Fruit fly (Drosophila melanogaster): ENCODE results near the gene CG13599.

The CG13599 gene

dm6 chr3R:23920874-23921539 lies 10.4 kb upstream of the CG13599 start (continued):
- no peak for TF ChIP-seq fd102C (GFP tag; optimal IDR thresholded peaks at IDR 0.05)
- no peak for TF ChIP-seq vfl (GFP tag; optimal IDR thresholded peaks at IDR 0.05)
- peak; percentile 17 for TF ChIP-seq CG18011 (GFP tag; optimal IDR thresholded peaks at IDR 0.05)
- TF ChIP-seq Side (GFP tag; optimal IDR thresholded peaks at IDR 0.05), result peak; percentile 35
- TF ChIP-seq mam (GFP tag; optimal IDR thresholded peaks at IDR 0.05), result peak; percentile 40
- TF ChIP-seq CG11695 (GFP tag; IDR thresholded peaks at IDR 0.05), result peak; percentile 65
- TF ChIP-seq repo (GFP tag; optimal IDR thresholded peaks at IDR 0.05), result no peak
- TF ChIP-seq CG31224 (GFP tag; IDR thresholded peaks at IDR 0.05), result peak; percentile 78
- TF ChIP-seq CG16779 (GFP tag; IDR thresholded peaks at IDR 0.05), result peak; percentile 75
- peak; percentile 40; the same call in 1 of the 3 replicates for TF ChIP-seq CG14050 (GFP tag; IDR thresholded peaks at IDR 0.05)
- no peak for TF ChIP-seq CG15479 (GFP tag; optimal IDR thresholded peaks at IDR 0.05)
- no peak for TF ChIP-seq Deaf1 (tag; optimal IDR thresholded peaks at IDR 0.05)
- no peak for TF ChIP-seq H15 (GFP tag; IDR thresholded peaks at IDR 0.05)
- TF ChIP-seq gro (GFP tag; optimal IDR thresholded peaks at IDR 0.05), result peak; percentile 64
- no peak for TF ChIP-seq CG2202 (tag; optimal IDR thresholded peaks at IDR 0.05)
- TF ChIP-seq Ada2b (GFP tag; IDR thresholded peaks at IDR 0.05), result 0 out of 2 replicates have a peak, but pooled peaks have one; percentile 13
- peak; percentile 48; the same call in 1 of the 3 replicates for TF ChIP-seq Aef1 (GFP tag; IDR thresholded peaks at IDR 0.05)
- no peak for TF ChIP-seq Bdp1 (GFP tag; optimal IDR thresholded peaks at IDR 0.05)
- peak; percentile 14 for TF ChIP-seq CG18619 (GFP tag; optimal IDR thresholded peaks at IDR 0.05)
- no peak for TF ChIP-seq CG30020 (tag; optimal IDR thresholded peaks at IDR 0.05)
- no peak for TF ChIP-seq Oli (tag; optimal IDR thresholded peaks at IDR 0.05)
- TF ChIP-seq gcm2 (GFP tag; optimal IDR thresholded peaks at IDR 0.05), result no peak
- peak; percentile 61 for TF ChIP-seq CG15514 (GFP tag; optimal IDR thresholded peaks at IDR 0.05)
- TF ChIP-seq Opbp (GFP tag; IDR thresholded peaks at IDR 0.05; ENCODE audit: partially characterized antibody), result no peak
- peak; percentile 24 for TF ChIP-seq CG9727 (GFP tag; optimal IDR thresholded peaks at IDR 0.05)
- peak; percentile 88; the same call in 3 of the 4 replicates for TF ChIP-seq chinmo (GFP tag; IDR thresholded peaks at IDR 0.05; ENCODE audit: partially characterized antibody)
- TF ChIP-seq hb (GFP tag; IDR thresholded peaks at IDR 0.05; ENCODE audit: partially characterized antibody), result no peak
- peak; percentile 27; the same call in 1 of the 2 replicates for TF ChIP-seq Xrp1 (GFP tag; IDR thresholded peaks at IDR 0.05)
- TF ChIP-seq CG6175 (GFP tag; IDR thresholded peaks at IDR 0.05), result no peak
- TF ChIP-seq Nf-YB (GFP tag; optimal IDR thresholded peaks at IDR 0.05), result peak; percentile 16
- TF ChIP-seq CG1603 (tag; optimal IDR thresholded peaks at IDR 0.05), result peak; percentile 47
- TF ChIP-seq hkb (optimal IDR thresholded peaks at IDR 0.05), result no peak
- no peak; the same call in 1 of the 2 replicates for TF ChIP-seq hkb (GFP tag; IDR thresholded peaks at IDR 0.05)
- TF ChIP-seq CG18262 (tag; optimal IDR thresholded peaks at IDR 0.05), result no peak
- TF ChIP-seq Nf-YC (tag; optimal IDR thresholded peaks at IDR 0.05), result peak; percentile 32
- TF ChIP-seq hbn (GFP tag; IDR thresholded peaks at IDR 0.05; ENCODE audit: partially characterized antibody), result no peak
- TF ChIP-seq CG10543 (GFP tag; optimal IDR thresholded peaks at IDR 0.05), result peak; percentile 83
- peak; percentile 71 for TF ChIP-seq CG12299 (tag; optimal IDR thresholded peaks at IDR 0.05)
- peak; percentile 50; the same call in 1 of the 2 replicates for TF ChIP-seq Drgx (GFP tag; IDR thresholded peaks at IDR 0.05)
- TF ChIP-seq gcm (GFP tag; optimal IDR thresholded peaks at IDR 0.05), result no peak
- TF ChIP-seq Camta (GFP tag; optimal IDR thresholded peaks at IDR 0.05), result no peak
- TF ChIP-seq CG6654 (GFP tag; optimal IDR thresholded peaks at IDR 0.05), result no peak
- TF ChIP-seq crp (GFP tag; optimal IDR thresholded peaks at IDR 0.05), result no peak
- TF ChIP-seq Doc2 (GFP tag; IDR thresholded peaks at IDR 0.05), result no peak
- no peak for TF ChIP-seq maf-S (GFP tag; optimal IDR thresholded peaks at IDR 0.05)
- TF ChIP-seq CG2712 (tag; optimal IDR thresholded peaks at IDR 0.05), result no peak
- TF ChIP-seq NC2α (GFP tag; optimal IDR thresholded peaks at IDR 0.05), result no peak
- peak; percentile 11 for TF ChIP-seq CG7987 (GFP tag; optimal IDR thresholded peaks at IDR 0.05)
- TF ChIP-seq abd-A (tag; optimal IDR thresholded peaks at IDR 0.05), result peak; percentile 93
- no peak for TF ChIP-seq CG2199 (GFP tag; IDR thresholded peaks at IDR 0.05)
